Fruit fly (Drosophila melanogaster): Measurements from ENCODE around the gene Hmgcr.

The Hmgcr gene

dm6 chr3R:23772808-23773207 is 39.7 kb downstream of the Hmgcr start, which contains the start of gene tst (continued):
- TF ChIP-seq chinmo (GFP tag; IDR thresholded peaks at IDR 0.05; ENCODE audit: partially characterized antibody) (0 out of 4 replicates have a peak, but pooled peaks have one; percentile 43), CG10321 (GFP tag; IDR thresholded peaks at IDR 0.05) (peak; percentile 55), Ets65A (GFP tag) (peak; percentile 92), Lpt (GFP tag; optimal IDR thresholded peaks at IDR 0.05) (no peak), Sin3A (optimal IDR thresholded peaks at IDR 0.05) (peak; percentile 5), vvl (GFP tag; IDR thresholded peaks at IDR 0.05) (peak; percentile 99), bsh (GFP tag; optimal IDR thresholded peaks at IDR 0.05) (peak; percentile 44 to 93), Dbx (GFP tag; IDR thresholded peaks at IDR 0.05) (peak; percentile 96), Ptx1 (GFP tag; IDR thresholded peaks at IDR 0.05) (peak; percentile 99), pb (GFP tag; optimal IDR thresholded peaks at IDR 0.05) (no peak), CG1647 (GFP tag; optimal IDR thresholded peaks at IDR 0.05) (peak; percentile 8), CG4707 (GFP tag; optimal IDR thresholded peaks at IDR 0.05) (no peak), jing (GFP tag; optimal IDR thresholded peaks at IDR 0.05) (peak; percentile 56), CG1529 (GFP tag; optimal IDR thresholded peaks at IDR 0.05) (peak; percentile 69), gt (GFP tag; IDR thresholded peaks at IDR 0.05) (peak; percentile 89), Hr51 (GFP tag; optimal IDR thresholded peaks at IDR 0.05) (peak; percentile 44 to 90), Adf1 (GFP tag; IDR thresholded peaks at IDR 0.05) (peak; percentile 78), insv (GFP tag; optimal IDR thresholded peaks at IDR 0.05) (peak in 1 of 2 experiments; percentile 36), jumu (GFP tag; optimal IDR thresholded peaks at IDR 0.05) (peak; percentile 55), ci (GFP tag; IDR thresholded peaks at IDR 0.05) (peak; percentile 91), CG14050 (GFP tag; IDR thresholded peaks at IDR 0.05) (peak; percentile 93), CG4424 (GFP tag; optimal IDR thresholded peaks at IDR 0.05) (peak; percentile 93), crc (GFP tag; optimal IDR thresholded peaks at IDR 0.05) (no peak), CG16863 (GFP tag; optimal IDR thresholded peaks at IDR 0.05) (peak; percentile 24), Doc3 (GFP tag; IDR thresholded peaks at IDR 0.05; ENCODE audit: partially characterized antibody) (peak; percentile 28; the same call in 1 of the 3 replicates), CG5245 (GFP tag; optimal IDR thresholded peaks at IDR 0.05) (peak; percentile 83), CG30403 (GFP tag; optimal IDR thresholded peaks at IDR 0.05) (peak; percentile 94), otp (GFP tag; IDR thresholded peaks at IDR 0.05) (peak; percentile 88; the same call in 2 of the 3 replicates), CG4360 (GFP tag; IDR thresholded peaks at IDR 0.05) (peak; percentile 73), CG9932 (GFP tag; IDR thresholded peaks at IDR 0.05) (peak; percentile 98), pita (GFP tag; optimal IDR thresholded peaks at IDR 0.05) (no peak), cad (GFP tag; optimal IDR thresholded peaks at IDR 0.05) (no peak), pzg (GFP tag; optimal IDR thresholded peaks at IDR 0.05) (peak; percentile 21), CG12299 (tag; optimal IDR thresholded peaks at IDR 0.05) (peak; percentile 78), ro (GFP tag; IDR thresholded peaks at IDR 0.05) (peak; percentile 94), esg (GFP tag; conservative IDR thresholded peaks at IDR 0.05) (peak; percentile 96), CG3995 (GFP tag; optimal IDR thresholded peaks at IDR 0.05) (no peak), trh (GFP tag; optimal IDR thresholded peaks at IDR 0.05) (peak; percentile 84), D19A (tag; optimal IDR thresholded peaks at IDR 0.05) (peak; percentile 85), ato (GFP tag; IDR thresholded peaks at IDR 0.05; ENCODE audit: partially characterized antibody) (no peak), CG2889 (GFP tag; IDR thresholded peaks at IDR 0.05) (peak; percentile 93), Oaz (GFP tag; IDR thresholded peaks at IDR 0.05) (peak; percentile 87), MBD-R2 (GFP tag; IDR thresholded peaks at IDR 0.05) (peak; percentile 97), gce (GFP tag; IDR thresholded peaks at IDR 0.05) (peak; percentile 92), CG30020 (tag; optimal IDR thresholded peaks at IDR 0.05) (peak; percentile 72), ems (GFP tag; optimal IDR thresholded peaks at IDR 0.05) (no peak), peb (GFP tag; IDR thresholded peaks at IDR 0.05) (peak; percentile 92), Sox102F (GFP tag; optimal IDR thresholded peaks at IDR 0.05) (peak; percentile 96), Trl (optimal IDR thresholded peaks at IDR 0.05) (no peak), Trl (GFP tag; optimal IDR thresholded peaks at IDR 0.05) (peak; percentile 35), CG33557 (GFP tag; optimal IDR thresholded peaks at IDR 0.05) (peak; percentile 73), CG2116 (GFP tag; optimal IDR thresholded peaks at IDR 0.05) (peak; percentile 66), CG2875 (GFP tag; optimal IDR thresholded peaks at IDR 0.05) (peak; percentile 66)
